Worm (Caenorhabditis elegans): ENCODE measurements around the gene C30B5.6.

- TF ChIP-seq dpl-1 (GFP tag; optimal IDR thresholded peaks at IDR 0.05) (no peak), ama-1 (optimal IDR thresholded peaks at IDR 0.05) (no peak), ama-1 (GFP tag; optimal IDR thresholded peaks at IDR 0.05) (no peak), unc-62 (GFP tag; optimal IDR thresholded peaks at IDR 0.05) (no peak)
These were observed 37.4 kb upstream of the C30B5.6 start, which contains the start of gene F13H8.11 for ce11 chrII:6259867-6260266.
